Fruit fly (Drosophila melanogaster) whole organism, pupa: ENCODE results near the gene CG31510.

Source experiments
- CG32121 ChIP-seq: fragments of 200-800 bp; sonication (Bioruptor generic); IDR thresholded peaks from 2 replicates; pipeline ENCODE4 v1.3.6; 2022; ENCODE audit warnings: missing biosample characterization, missing genetic modification characterization
- CG9948 ChIP-seq: fragments of 200-800 bp; sonication (Bioruptor generic); optimal IDR thresholded peaks from 2 replicates; lab custom pipeline; 2018; ENCODE audit warnings: missing biosample characterization, mild to moderate bottlenecking, missing genetic modification characterization, moderate library complexity
- D1 ChIP-seq: fragments of 200-800 bp; sonication (Bioruptor generic); optimal IDR thresholded peaks from 2 replicates; lab custom pipeline; 2018; ENCODE audit warnings: missing biosample characterization, mild to moderate bottlenecking, missing genetic modification characterization, moderate library complexity
- EcR ChIP-seq: fragments of 200-800 bp; sonication (Bioruptor generic); optimal IDR thresholded peaks from 3 replicates; lab custom pipeline; 2019; ENCODE audit warnings: missing biosample characterization, missing genetic modification characterization, mild to moderate bottlenecking, moderate library complexity, missing genetic modification reagents
- gl ChIP-seq: fragments of 200-800 bp; sonication (Bioruptor generic); optimal IDR thresholded peaks from 2 replicates; lab custom pipeline; 2018; ENCODE audit warnings: missing biosample characterization, mild to moderate bottlenecking, missing genetic modification characterization

dm6 chr3R:25074558-25074964 lies 48.2 kb downstream of the CG31510 start, which contains the start of the genes shams and CG11920:
- TF ChIP-seq D1 (tag; lab: Kevin White, UChicago) (no peak), gl (tag; lab: Kevin White, UChicago) (no peak), CG9948 (no peak), EcR (GFP tag; lab: Kevin White, UChicago) (no peak), CG32121 (no peak)
